ENCODE assay signal across 1 fruit fly cellular context in the genomic region with DNA sequence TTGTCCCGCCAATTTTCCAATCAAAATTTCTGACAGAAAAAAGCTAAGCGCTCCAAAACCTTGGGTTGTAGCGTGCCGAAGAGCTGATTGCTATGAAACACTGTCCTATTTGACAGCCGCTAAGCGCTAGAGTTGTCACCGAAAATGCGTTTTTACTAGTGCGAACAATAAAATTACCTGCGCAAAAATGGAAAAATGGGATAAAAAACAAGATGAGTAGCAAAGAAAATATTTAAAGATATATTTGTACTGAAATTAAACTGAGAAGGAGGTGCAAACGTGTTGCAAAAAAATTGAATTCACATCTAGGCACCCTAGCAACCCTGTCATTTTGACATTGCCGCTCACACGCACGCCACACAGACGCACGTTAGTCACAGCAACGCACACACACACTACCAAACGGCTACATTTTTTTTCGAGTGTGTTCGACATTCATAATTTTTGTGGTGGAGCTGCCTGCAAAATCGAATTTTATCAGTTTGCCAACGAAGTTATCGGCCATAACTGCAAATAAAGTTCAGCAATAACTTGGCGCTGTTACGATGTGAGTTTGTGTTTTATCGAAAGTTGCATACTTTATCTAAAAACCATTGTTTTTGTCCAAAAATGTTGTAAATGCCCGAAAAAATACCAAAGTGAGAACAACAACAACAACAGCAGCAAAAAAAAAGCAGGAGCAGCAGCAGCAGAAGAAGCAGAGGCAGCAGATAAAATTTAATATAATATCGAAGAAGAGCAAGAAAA.
TF ChIP-seq lines count a peak whose summit lies in the region.

Gene ben (plus strand): TSS at position 369 of the 747 bp plus-strand sequence.

TF ChIP-seq in whole organism, embryonic, 481 proteins besides CTCF, POLR2A, EP300 and RAD21 (continued from another document):
- TF ChIP-seq CG30020 (tag; optimal IDR thresholded peaks at IDR 0.05; lab: Kevin White, UChicago) (peak; percentile 65), CG3995 (GFP tag; optimal IDR thresholded peaks at IDR 0.05; lab: Kevin White, UChicago) (peak; percentile 59), Ets65A (GFP tag; lab: Kevin White, UChicago) (peak; percentile 99), ham (GFP tag; IDR thresholded peaks at IDR 0.05; lab: Robert Waterston, UW) (peak; percentile 63; the same call in 1 of the 2 replicates), pfk (GFP tag; optimal IDR thresholded peaks at IDR 0.05; lab: Kevin White, UChicago) (no peak), CG7987 (GFP tag; optimal IDR thresholded peaks at IDR 0.05; lab: Kevin White, UChicago) (no peak), Myb (GFP tag; optimal IDR thresholded peaks at IDR 0.05; lab: Kevin White, UChicago) (peak; percentile 61), CkIIα-i1 (GFP tag; IDR thresholded peaks at IDR 0.05; lab: Robert Waterston, UW) (no peak), cwo (GFP tag; optimal IDR thresholded peaks at IDR 0.05; lab: Kevin White, UChicago) (peak; percentile 59), yki (optimal IDR thresholded peaks at IDR 0.05; lab: Kevin White, UChicago) (no peak), GATAe (GFP tag; conservative IDR thresholded peaks at IDR 0.05; lab: Robert Waterston, UW) (no peak), CG4617 (GFP tag; optimal IDR thresholded peaks at IDR 0.05; lab: Kevin White, UChicago; ENCODE audit: borderline replicate concordance) (peak; percentile 79), CG30431 (GFP tag; optimal IDR thresholded peaks at IDR 0.05; lab: Kevin White, UChicago) (peak; percentile 86), Hr51 (GFP tag; optimal IDR thresholded peaks at IDR 0.05; lab: Kevin White, UChicago) (peak; percentile 79 to 80), Lim3 (GFP tag; IDR thresholded peaks at IDR 0.05; lab: Robert Waterston, UW) (peak; percentile 48; the same call in 1 of the 2 replicates), sc (optimal IDR thresholded peaks at IDR 0.05; lab: Kevin White, UChicago) (no peak), sc (GFP tag; optimal IDR thresholded peaks at IDR 0.05; lab: Kevin White, UChicago) (peak; percentile 63), HLH54F (GFP tag; optimal IDR thresholded peaks at IDR 0.05; lab: Kevin White, UChicago) (peak; percentile 85), MBD-R2 (GFP tag; IDR thresholded peaks at IDR 0.05; lab: Robert Waterston, UW) (peak; percentile 73), vvl (GFP tag; IDR thresholded peaks at IDR 0.05; lab: Robert Waterston, UW) (peak; percentile 87), CG3838 (GFP tag; optimal IDR thresholded peaks at IDR 0.05; lab: Kevin White, UChicago) (peak; percentile 56), bcd (GFP tag; optimal IDR thresholded peaks at IDR 0.05; lab: Kevin White, UChicago) (peak; percentile 90), CG12219 (GFP tag; optimal IDR thresholded peaks at IDR 0.05; lab: Kevin White, UChicago) (peak; percentile 45), Meics (GFP tag; optimal IDR thresholded peaks at IDR 0.05; lab: Kevin White, UChicago) (peak; percentile 81), sob (GFP tag; IDR thresholded peaks at IDR 0.05; lab: Robert Waterston, UW) (peak; percentile 83), Fer2 (tag; optimal IDR thresholded peaks at IDR 0.05; lab: Kevin White, UChicago) (peak; percentile 50), B-H1 (GFP tag; IDR thresholded peaks at IDR 0.05; lab: Robert Waterston, UW) (peak; percentile 74), pho (GFP tag; optimal IDR thresholded peaks at IDR 0.05; lab: Kevin White, UChicago) (peak; percentile 80), D (optimal IDR thresholded peaks at IDR 0.05; lab: Kevin White, UChicago) (no peak), D (GFP tag; optimal IDR thresholded peaks at IDR 0.05; lab: Kevin White, UChicago) (peak; percentile 74)
